Worm (Caenorhabditis elegans) whole organism, L4 larva: ENCODE data around the gene ptr-25.

Experiments used
- ceh-82 ChIP-seq: sonication (generic microtip); optimal IDR thresholded peaks from 2 replicates; lab custom pipeline; 2017; ENCODE audit warnings: missing biosample characterization, missing genetic modification characterization
- dpl-1 ChIP-seq: fragments of 150-350 bp; optimal IDR thresholded peaks from 2 replicates; lab custom pipeline; 2014; ENCODE audit warnings: missing biosample characterization, missing genetic modification reagents, missing genetic modification characterization
- hlh-30 ChIP-seq: sonication (generic microtip); optimal IDR thresholded peaks from 2 replicates; lab custom pipeline; 2017; ENCODE audit warnings: antibody characterized with exemption, mild to moderate bottlenecking, missing genetic modification characterization, missing compliant biosample characterization; ENCODE audit not compliant: insufficient read depth
- mdl-1 ChIP-seq, 2 experiments: fragments of 150-350 bp in 1 of 2; sonication (generic microtip) in 1 of 2; optimal IDR thresholded peaks; 2 replicates each; lab custom pipeline; 2014 to 2017; ENCODE audit warnings: missing biosample characterization in 2 of 2, missing genetic modification characterization in 2 of 2
- mxl-3 ChIP-seq: fragments of 200-800 bp; sonication (Bioruptor generic); optimal IDR thresholded peaks from 2 replicates; lab custom pipeline; 2018; ENCODE audit warnings: mild to moderate bottlenecking, missing genetic modification characterization, missing compliant biosample characterization
- nhr-11 ChIP-seq: fragments of 150-350 bp; optimal IDR thresholded peaks from 2 replicates; lab custom pipeline; 2014; ENCODE audit warnings: missing biosample characterization, missing genetic modification characterization

ce11 chrIII:10451012-10451411, 36.9 kb upstream of the ptr-25 start, which contains the start of gene H04D03.4:
- TF ChIP-seq hlh-30 (no peak), mxl-3 (no peak), nhr-11 (tag; lab: Kevin White, UChicago) (no peak), mdl-1 (tag; optimal IDR thresholded peaks at IDR 0.05; lab: Kevin White, UChicago) (no peak), dpl-1 (GFP tag; lab: Kevin White, UChicago) (no peak), ceh-82 (tag; lab: Kevin White, UChicago) (no peak)
